Worm (Caenorhabditis elegans) whole organism, L1 larva: ENCODE measurements around the gene rcs-1.

Experiments
- C16A3.4 ChIP-seq: fragments of 150-350 bp; optimal IDR thresholded peaks from 2 replicates; lab custom pipeline; 2014; ENCODE audit warnings: missing biosample characterization, missing genetic modification characterization
- C34B4.2 ChIP-seq: sonication (generic microtip); optimal IDR thresholded peaks from 2 replicates; lab custom pipeline; 2017; ENCODE audit warnings: mild to moderate bottlenecking, missing genetic modification characterization, missing compliant biosample characterization
- irx-1 ChIP-seq: sonication (generic microtip); optimal IDR thresholded peaks from 2 replicates; lab custom pipeline; 2016; ENCODE audit warnings: missing genetic modification characterization, missing compliant biosample characterization
- sox-4 ChIP-seq: sonication (generic microtip); optimal IDR thresholded peaks from 2 replicates; lab custom pipeline; 2016; ENCODE audit warnings: missing genetic modification characterization, missing compliant biosample characterization
- zip-4 ChIP-seq: fragments of 200-800 bp; sonication (Bioruptor generic); optimal IDR thresholded peaks from 2 replicates; lab custom pipeline; 2018; ENCODE audit warnings: mild to moderate bottlenecking, missing genetic modification characterization, moderate library complexity, missing compliant biosample characterization

Gene rcs-1

DNA sequence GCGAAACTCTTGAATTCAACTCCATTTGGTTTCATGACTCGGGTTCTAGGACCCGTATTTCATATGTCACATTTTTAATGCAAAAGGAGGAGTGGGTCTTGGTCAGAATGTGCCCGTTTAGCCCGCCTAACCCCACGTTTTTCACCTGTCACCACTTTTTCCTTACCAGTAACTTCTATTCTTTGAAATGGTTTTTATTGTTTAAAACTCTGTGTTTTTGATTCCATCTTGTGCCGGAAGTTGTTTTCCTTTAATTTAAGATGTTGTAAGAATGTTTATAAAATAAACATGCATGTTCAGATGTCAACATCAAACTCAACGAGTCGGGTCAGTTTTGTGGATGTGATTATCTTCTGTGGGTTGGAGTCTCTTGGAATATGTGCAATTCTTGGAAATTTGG is 49.8 kb downstream of the rcs-1 start, which contains the start of gene ZK721.4:
Gene ZK721.4 (plus strand): TSS at position 301 of the 400 bp plus-strand sequence.
- TF ChIP-seq C16A3.4 (tag; lab: Kevin White, UChicago) (no peak), irx-1 (tag; lab: Kevin White, UChicago) (no peak), C34B4.2 (no peak), zip-4 (GFP tag; lab: Kevin White, UChicago) (no peak), sox-4 (tag; lab: Kevin White, UChicago) (no peak)
- TF ChIP-seq, all 84 proteins: peak for 0
